Fruit fly (Drosophila melanogaster) whole organism, embryonic: ENCODE measurements around the gene CG12581.

ENCODE experiments used
- Ada2b ChIP-seq: fragments of 200-800 bp; sonication (Bioruptor generic); IDR thresholded peaks from 2 replicates; pipeline ENCODE4 v1.3.6; 2022; ENCODE audit warnings: missing biosample characterization, missing genetic modification characterization
- Adf1 ChIP-seq: fragments of 200-800 bp; sonication (Bioruptor generic); IDR thresholded peaks from 2 replicates; pipeline ENCODE4 v1.3.6; 2022; ENCODE audit warnings: missing biosample characterization, missing genetic modification characterization
- Antp ChIP-seq: fragments of 200-800 bp; sonication (Bioruptor generic); optimal IDR thresholded peaks from 3 replicates; lab custom pipeline; 2016; ENCODE audit warnings: missing biosample characterization, missing genetic modification characterization
- Awh ChIP-seq: fragments of 200-800 bp; sonication (Bioruptor generic); IDR thresholded peaks from 2 replicates; pipeline ENCODE4, ENCODE4 v1.3.6; 2022; ENCODE audit warnings: missing biosample characterization, missing genetic modification characterization
- Bteb2 ChIP-seq: fragments of 200-800 bp; sonication (Bioruptor generic); optimal IDR thresholded peaks from 2 replicates; lab custom pipeline; 2016; ENCODE audit warnings: missing biosample characterization, missing genetic modification characterization
- CG10565 ChIP-seq: fragments of 200-800 bp; sonication (Bioruptor generic); optimal IDR thresholded peaks from 3 replicates; lab custom pipeline; 2016; ENCODE audit warnings: missing biosample characterization, mild to moderate bottlenecking, missing genetic modification characterization
- CG10959 ChIP-seq: fragments of 200-800 bp; sonication (Bioruptor generic); IDR thresholded peaks from 2 replicates; pipeline ENCODE4 v1.3.6; 2022; ENCODE audit warnings: missing biosample characterization, missing genetic modification characterization
- CG11247 ChIP-seq: fragments of 200-800 bp; sonication (Bioruptor generic); IDR thresholded peaks from 2 replicates; pipeline ENCODE4 v1.3.6; 2022; ENCODE audit warnings: missing biosample characterization, missing genetic modification characterization
- CG11456 ChIP-seq: fragments of 200-800 bp; sonication (Bioruptor generic); IDR thresholded peaks from 3 replicates; pipeline ENCODE4 v1.3.6; 2022; ENCODE audit warnings: missing biosample characterization, missing genetic modification characterization
- CG11695 ChIP-seq: fragments of 200-800 bp; sonication (Bioruptor generic); IDR thresholded peaks from 3 replicates; pipeline ENCODE4 v1.3.6; 2022; ENCODE audit warnings: missing biosample characterization, missing genetic modification characterization
- CG12071 ChIP-seq: fragments of 200-800 bp; sonication (Bioruptor generic); optimal IDR thresholded peaks from 3 replicates; lab custom pipeline; 2018; ENCODE audit warnings: missing biosample characterization, mild to moderate bottlenecking, missing genetic modification characterization
- CG15514 ChIP-seq: fragments of 200-800 bp; sonication (Bioruptor generic); optimal IDR thresholded peaks from 3 replicates; lab custom pipeline; 2017; ENCODE audit warnings: missing biosample characterization, missing genetic modification characterization, mild to moderate bottlenecking, moderate library complexity, missing genetic modification reagents
- CG15601 ChIP-seq: fragments of 200-800 bp; sonication (Bioruptor generic); optimal IDR thresholded peaks from 3 replicates; lab custom pipeline; 2019; ENCODE audit warnings: missing biosample characterization, mild to moderate bottlenecking, missing genetic modification characterization, moderate library complexity
- CG1647 ChIP-seq: fragments of 200-800 bp; sonication (Bioruptor generic); optimal IDR thresholded peaks from 3 replicates; lab custom pipeline; 2016; ENCODE audit warnings: missing biosample characterization, missing genetic modification characterization
- CG17912 ChIP-seq: fragments of 200-800 bp; sonication (Bioruptor generic); optimal IDR thresholded peaks from 2 replicates; lab custom pipeline; 2018; ENCODE audit warnings: missing biosample characterization, mild to moderate bottlenecking, missing genetic modification characterization
- CG31224 ChIP-seq: fragments of 200-800 bp; sonication (Bioruptor generic); IDR thresholded peaks from 2 replicates; pipeline ENCODE4 v1.3.6; 2022; ENCODE audit warnings: missing biosample characterization, missing genetic modification characterization
- CG32767 ChIP-seq: fragments of 200-800 bp; sonication (Bioruptor generic); IDR thresholded peaks from 2 replicates; pipeline ENCODE4 v1.3.6; 2022; ENCODE audit warnings: missing biosample characterization, missing genetic modification characterization
- CG33213 ChIP-seq: fragments of 200-800 bp; sonication (Bioruptor generic); optimal IDR thresholded peaks from 3 replicates; lab custom pipeline; 2016; ENCODE audit warnings: missing biosample characterization, missing genetic modification characterization
- CG34376 ChIP-seq: fragments of 200-800 bp; sonication (Bioruptor generic); optimal IDR thresholded peaks from 2 replicates; lab custom pipeline; 2018; ENCODE audit warnings: missing biosample characterization, mild to moderate bottlenecking, missing genetic modification characterization
- CG3847 ChIP-seq: fragments of 200-800 bp; sonication (Bioruptor generic); IDR thresholded peaks from 2 replicates; pipeline ENCODE4 v1.3.6; 2022; ENCODE audit warnings: missing biosample characterization, missing genetic modification characterization
- CG4707 ChIP-seq: fragments of 200-800 bp; sonication (Bioruptor generic); optimal IDR thresholded peaks from 2 replicates; lab custom pipeline; 2018; ENCODE audit warnings: missing biosample characterization, mild to moderate bottlenecking, missing genetic modification characterization, moderate library complexity
- CG8359 ChIP-seq: fragments of 200-800 bp; sonication (Bioruptor generic); optimal IDR thresholded peaks from 2 replicates; lab custom pipeline; 2017; ENCODE audit warnings: missing biosample characterization, mild to moderate bottlenecking, missing genetic modification characterization, borderline replicate concordance
- CG8765 ChIP-seq: fragments of 200-800 bp; sonication (Bioruptor generic); IDR thresholded peaks from 2 replicates; pipeline ENCODE4 v1.3.6; 2022; ENCODE audit warnings: missing biosample characterization, missing genetic modification characterization
- Dad ChIP-seq: fragments of 200-800 bp; sonication (Bioruptor generic); optimal IDR thresholded peaks from 3 replicates; lab custom pipeline; 2016; ENCODE audit warnings: missing biosample characterization, missing genetic modification characterization
- Doc2 ChIP-seq: fragments of 200-800 bp; sonication (Bioruptor generic); IDR thresholded peaks from 2 replicates; pipeline ENCODE4 v1.3.6; 2022; ENCODE audit warnings: missing biosample characterization, missing genetic modification characterization
- HLH54F ChIP-seq: fragments of 200-800 bp; sonication (Bioruptor generic); optimal IDR thresholded peaks from 3 replicates; lab custom pipeline; 2016; ENCODE audit warnings: missing biosample characterization, missing genetic modification characterization
- HLHmδ ChIP-seq: fragments of 200-800 bp; sonication (Bioruptor generic); optimal IDR thresholded peaks from 2 replicates; lab custom pipeline; 2018; ENCODE audit warnings: missing biosample characterization, mild to moderate bottlenecking, missing genetic modification characterization, moderate library complexity
- HmgD ChIP-seq: fragments of 200-800 bp; sonication (Bioruptor generic); optimal IDR thresholded peaks from 3 replicates; lab custom pipeline; 2016; ENCODE audit warnings: missing biosample characterization, missing genetic modification characterization
- Hmr ChIP-seq: fragments of 200-800 bp; sonication (Bioruptor generic); optimal IDR thresholded peaks from 3 replicates; lab custom pipeline; 2017; ENCODE audit warnings: mild to moderate bottlenecking, missing biosample characterization, missing genetic modification reagents, missing genetic modification characterization
- Jarid2 ChIP-seq: fragments of 200-800 bp; sonication (Bioruptor generic); optimal IDR thresholded peaks from 3 replicates; lab custom pipeline; 2017; ENCODE audit warnings: mild to moderate bottlenecking, missing biosample characterization, missing genetic modification reagents, missing genetic modification characterization
- NfI ChIP-seq: fragments of 200-800 bp; sonication (Bioruptor generic); optimal IDR thresholded peaks from 3 replicates; lab custom pipeline; 2018; ENCODE audit warnings: missing biosample characterization, mild to moderate bottlenecking, missing genetic modification characterization, moderate library complexity
- Sox102F ChIP-seq: fragments of 200-800 bp; sonication (Bioruptor generic); optimal IDR thresholded peaks from 2 replicates; lab custom pipeline; 2018; ENCODE audit warnings: missing biosample characterization, mild to moderate bottlenecking, missing genetic modification characterization, moderate library complexity
- Sry-δ ChIP-seq: fragments of 200-800 bp; sonication (Bioruptor generic); optimal IDR thresholded peaks from 2 replicates; lab custom pipeline; 2016; ENCODE audit warnings: missing biosample characterization, missing genetic modification characterization
- Trl ChIP-seq, 3 experiments: fragments of >200 bp in 2 of 3; fragments of 200-800 bp in 1 of 3; sonication (Bioruptor generic) in 1 of 3; optimal IDR thresholded peaks; 2 replicates in 1 of 3; 3 replicates in 2 of 3; lab custom pipeline; 2016 to 2017; ENCODE audit warnings: missing biosample characterization in 1 of 3, missing genetic modification characterization in 1 of 3
- Usf ChIP-seq: fragments of 200-800 bp; sonication (Bioruptor generic); optimal IDR thresholded peaks from 2 replicates; lab custom pipeline; 2017; ENCODE audit warnings: missing genotype, missing biosample characterization, missing genetic modification characterization
- ab ChIP-seq: fragments of 200-800 bp; sonication (Bioruptor generic); optimal IDR thresholded peaks from 2 replicates; lab custom pipeline; 2016; ENCODE audit warnings: missing biosample characterization, missing genetic modification characterization
- bigmax ChIP-seq: fragments of 200-800 bp; sonication (Bioruptor generic); optimal IDR thresholded peaks from 2 replicates; lab custom pipeline; 2018; ENCODE audit warnings: missing biosample characterization, mild to moderate bottlenecking, missing genetic modification characterization
- ci ChIP-seq: fragments of 200-800 bp; sonication (Bioruptor generic); IDR thresholded peaks from 3 replicates; pipeline ENCODE4 v1.3.6; 2022; ENCODE audit warnings: missing biosample characterization, missing genetic modification characterization
- crp ChIP-seq, 2 experiments: fragments of 200-800 bp; sonication (Bioruptor generic); optimal IDR thresholded peaks; 2 replicates in 1 of 2; 3 replicates in 1 of 2; lab custom pipeline; 2017; ENCODE audit warnings: missing biosample characterization in 2 of 2, missing genetic modification characterization in 2 of 2, mild to moderate bottlenecking in 1 of 2, moderate library complexity in 1 of 2
- gro ChIP-seq: fragments of 200-800 bp; sonication (Bioruptor generic); optimal IDR thresholded peaks from 2 replicates; lab custom pipeline; 2016; ENCODE audit warnings: missing biosample characterization, missing genetic modification characterization
- her ChIP-seq: fragments of 200-800 bp; sonication (Bioruptor generic); optimal IDR thresholded peaks from 2 replicates; lab custom pipeline; 2016; ENCODE audit warnings: missing biosample characterization, missing genetic modification characterization
- mirr ChIP-seq: fragments of 200-800 bp; sonication (Bioruptor generic); optimal IDR thresholded peaks from 3 replicates; lab custom pipeline; 2018; ENCODE audit warnings: missing biosample characterization, mild to moderate bottlenecking, missing genetic modification characterization
- pfk ChIP-seq: fragments of 200-800 bp; sonication (Bioruptor generic); optimal IDR thresholded peaks from 2 replicates; lab custom pipeline; 2018; ENCODE audit warnings: missing biosample characterization, mild to moderate bottlenecking, missing genetic modification characterization, moderate library complexity
- psq ChIP-seq: fragments of 200-800 bp; sonication (Bioruptor generic); optimal IDR thresholded peaks from 2 replicates; lab custom pipeline; 2017; ENCODE audit warnings: missing biosample characterization, missing genetic modification characterization
- pum ChIP-seq: fragments of 200-800 bp; sonication (Bioruptor generic); optimal IDR thresholded peaks from 2 replicates; lab custom pipeline; 2016; ENCODE audit warnings: missing biosample characterization, missing genetic modification characterization
- row ChIP-seq: fragments of 200-800 bp; sonication (Bioruptor generic); IDR thresholded peaks from 3 replicates; pipeline ENCODE4 v1.3.6; 2022; ENCODE audit warnings: missing biosample characterization, missing genetic modification characterization
- sisA ChIP-seq: fragments of 200-800 bp; sonication (Bioruptor generic); IDR thresholded peaks from 2 replicates; pipeline ENCODE4 v1.3.6; 2022; ENCODE audit warnings: missing biosample characterization, missing genetic modification characterization
- sna ChIP-seq: fragments of 200-800 bp; sonication (Bioruptor generic); IDR thresholded peaks from 2 replicates; pipeline ENCODE4 v1.3.6; 2022; ENCODE audit warnings: missing biosample characterization, missing genetic modification characterization; ENCODE audit not compliant: partially characterized antibody
- tgo ChIP-seq: fragments of 200-800 bp; sonication (Bioruptor generic); IDR thresholded peaks from 3 replicates; pipeline ENCODE4 v1.3.6; 2022; ENCODE audit warnings: missing biosample characterization, missing genetic modification characterization
- tx ChIP-seq: fragments of 200-800 bp; sonication (Bioruptor generic); optimal IDR thresholded peaks from 2 replicates; lab custom pipeline; 2016; ENCODE audit warnings: missing biosample characterization, missing genetic modification characterization
- usp ChIP-seq: fragments of >200 bp; optimal IDR thresholded peaks from 2 replicates; lab custom pipeline; 2017; ENCODE audit warnings: missing biosample characterization, missing genetic modification characterization

Gene CG12581

dm6 chr3R:4214038-4214437, 39.6 kb downstream of the CG12581 start (continued):
- TF ChIP-seq CG11695 (GFP tag; lab: Robert Waterston, UW) = peak; percentile 83; the same call in 2 of the 3 replicates
- peak; percentile 41; the same call in 1 of the 2 replicates for TF ChIP-seq CG32767 (GFP tag; lab: Robert Waterston, UW)
- no peak for TF ChIP-seq pfk (GFP tag; lab: Kevin White, UChicago)
- peak; percentile 70 for TF ChIP-seq NfI (GFP tag; lab: Kevin White, UChicago)
- TF ChIP-seq Hmr (GFP tag; lab: Kevin White, UChicago) = peak; percentile 62
- peak; percentile 76 for TF ChIP-seq pum
- TF ChIP-seq Jarid2 (GFP tag; lab: Kevin White, UChicago) = no peak
- TF ChIP-seq mirr (GFP tag; lab: Kevin White, UChicago) = peak; percentile 29
- peak; percentile 95 for TF ChIP-seq ci (GFP tag; lab: Robert Waterston, UW)
- no peak for TF ChIP-seq CG10565
- peak; percentile 91 for TF ChIP-seq Ada2b (GFP tag; lab: Robert Waterston, UW)
- TF ChIP-seq sna (GFP tag; lab: Robert Waterston, UW) = no peak
- TF ChIP-seq tgo (GFP tag; lab: Robert Waterston, UW) = peak; percentile 90
- peak; percentile 40 for TF ChIP-seq Sry-δ (GFP tag; lab: Kevin White, UChicago)
- TF ChIP-seq CG33213 (GFP tag; lab: Kevin White, UChicago) = peak; percentile 73
- peak; percentile 42 for TF ChIP-seq CG8359 (GFP tag; lab: Kevin White, UChicago)
- no peak for TF ChIP-seq CG17912
- peak; percentile 74 for TF ChIP-seq CG10959 (GFP tag; lab: Robert Waterston, UW)
- peak; percentile 89 for TF ChIP-seq Antp (GFP tag; lab: Kevin White, UChicago)
- TF ChIP-seq CG1647 = peak; percentile 71
- TF ChIP-seq HLH54F = peak; percentile 68
- TF ChIP-seq Dad = peak; percentile 72
- no peak for TF ChIP-seq gro (GFP tag; lab: Kevin White, UChicago)
- peak; percentile 87 for TF ChIP-seq Sox102F (GFP tag; lab: Kevin White, UChicago)
- peak; percentile 83 for TF ChIP-seq CG11247
- peak; percentile 23 for TF ChIP-seq ab
- TF ChIP-seq CG15514 = peak; percentile 48
- TF ChIP-seq her (GFP tag; lab: Kevin White, UChicago) = peak; percentile 70
- TF ChIP-seq Doc2 (GFP tag; lab: Robert Waterston, UW) = peak; percentile 66
- TF ChIP-seq CG11456 (GFP tag; lab: Robert Waterston, UW) = peak; percentile 89
- TF ChIP-seq sisA (GFP tag; lab: Robert Waterston, UW) = peak; percentile 91
- TF ChIP-seq CG3847 (GFP tag; lab: Robert Waterston, UW) = peak; percentile 80
- no peak for TF ChIP-seq HLHmδ (GFP tag; lab: Kevin White, UChicago)
- peak; percentile 32 for TF ChIP-seq Bteb2
- TF ChIP-seq row = peak; percentile 84
- TF ChIP-seq CG8765 (GFP tag; lab: Robert Waterston, UW) = peak; percentile 16; the same call in 1 of the 2 replicates
- peak; percentile 48 for TF ChIP-seq HmgD (GFP tag; lab: Kevin White, UChicago)
- peak; percentile 76 for TF ChIP-seq CG12071 (GFP tag; lab: Kevin White, UChicago)
- peak in 1 of 2 experiments; percentile 25 for TF ChIP-seq crp (GFP tag; optimal IDR thresholded peaks at IDR 0.05; lab: Kevin White, UChicago)
- no peak for TF ChIP-seq Trl (optimal IDR thresholded peaks at IDR 0.05; lab: Kevin White, UChicago)
- TF ChIP-seq Trl (GFP tag; optimal IDR thresholded peaks at IDR 0.05; lab: Kevin White, UChicago) = peak; percentile 64
- no peak for TF ChIP-seq bigmax (GFP tag; lab: Kevin White, UChicago)
- TF ChIP-seq tx (GFP tag; lab: Kevin White, UChicago) = peak; percentile 57
- TF ChIP-seq Awh (GFP tag; lab: Robert Waterston, UW) = peak; percentile 90
- TF ChIP-seq CG34376 (GFP tag; lab: Kevin White, UChicago) = no peak
- no peak for TF ChIP-seq CG4707
- TF ChIP-seq Adf1 (GFP tag; lab: Robert Waterston, UW) = peak; percentile 36; the same call in 1 of the 2 replicates
- peak; percentile 75 for TF ChIP-seq CG31224 (GFP tag; lab: Robert Waterston, UW)
- TF ChIP-seq usp = no peak
- no peak for TF ChIP-seq psq (GFP tag; lab: Kevin White, UChicago)
- TF ChIP-seq CG15601 (tag; lab: Kevin White, UChicago) = peak; percentile 29
- TF ChIP-seq Usf (GFP tag; lab: Kevin White, UChicago) = no peak
